Worm (Caenorhabditis elegans) whole organism, midembryonic: ENCODE results near the gene dph-2.

ENCODE experiments used
- cog-1 ChIP-seq: sonication (generic microtip); optimal IDR thresholded peaks from 2 replicates; lab custom pipeline; 2016; ENCODE audit warnings: missing genetic modification characterization, missing compliant biosample characterization
- ztf-23 ChIP-seq: fragments of 200-800 bp; sonication (Bioruptor generic); IDR thresholded peaks from 2 replicates; pipeline ENCODE4 v1.3.6; 2022; ENCODE audit warnings: missing genetic modification reagents, missing genetic modification characterization, missing compliant biosample characterization
- ztf-29 ChIP-seq: fragments of 200-800 bp; sonication (Bioruptor generic); IDR thresholded peaks from 2 replicates; pipeline ENCODE4 v1.3.6; 2022; ENCODE audit warnings: missing genetic modification reagents, missing genetic modification characterization, missing compliant biosample characterization

- TF ChIP-seq cog-1 (tag; lab: Kevin White, UChicago) (no peak), ztf-23 (GFP tag; lab: Robert Waterston, UW) (no peak), ztf-29 (GFP tag; lab: Robert Waterston, UW) (no peak)
These were observed 8.6 kb downstream of the dph-2 start for ce11 chrII:10705347-10705996.
